Fruit fly (Drosophila melanogaster) whole organism, embryonic: ENCODE data around the gene CG2747.
A peak's percentile ranks its signal among the peaks of the same experiment; 100 is the strongest.

Source experiments
- Ada2b ChIP-seq: fragments of 200-800 bp; sonication (Bioruptor generic); IDR thresholded peaks from 2 replicates; pipeline ENCODE4 v1.3.6; 2022; ENCODE audit warnings: missing biosample characterization, missing genetic modification characterization
- Atf6 ChIP-seq: fragments of 200-800 bp; sonication (Bioruptor generic); IDR thresholded peaks from 2 replicates; pipeline ENCODE4 v1.3.6; 2022; ENCODE audit warnings: missing biosample characterization, missing genetic modification characterization
- C15 ChIP-seq: fragments of 200-800 bp; sonication (Bioruptor generic); IDR thresholded peaks from 3 replicates; pipeline ENCODE4 v1.3.6; 2022; ENCODE audit warnings: missing biosample characterization, missing genetic modification characterization
- CG10209 ChIP-seq: fragments of 200-800 bp; sonication (Bioruptor generic); optimal IDR thresholded peaks from 3 replicates; lab custom pipeline; 2017; ENCODE audit warnings: missing biosample characterization, mild to moderate bottlenecking, missing genetic modification characterization, missing genetic modification reagents
- CG11723 ChIP-seq: fragments of 200-800 bp; sonication (Bioruptor generic); optimal IDR thresholded peaks from 2 replicates; lab custom pipeline; 2017; ENCODE audit warnings: missing biosample characterization, mild to moderate bottlenecking, missing genetic modification characterization
- CG12155 ChIP-seq: fragments of 200-800 bp; sonication (Bioruptor generic); optimal IDR thresholded peaks from 3 replicates; lab custom pipeline; 2016; ENCODE audit warnings: missing biosample characterization, missing genetic modification characterization
- CG13296 ChIP-seq: fragments of 200-800 bp; sonication (Bioruptor generic); optimal IDR thresholded peaks from 3 replicates; lab custom pipeline; 2018; ENCODE audit warnings: missing biosample characterization, mild to moderate bottlenecking, missing genetic modification characterization
- CG13624 ChIP-seq: fragments of 200-800 bp; sonication (Bioruptor generic); optimal IDR thresholded peaks from 2 replicates; lab custom pipeline; 2016; ENCODE audit warnings: missing biosample characterization, missing genetic modification characterization
- CG14014 ChIP-seq: fragments of 200-800 bp; sonication (Bioruptor generic); IDR thresholded peaks from 2 replicates; pipeline ENCODE4 v1.3.6; 2022; ENCODE audit warnings: missing biosample characterization, missing genetic modification characterization
- CG14860 ChIP-seq: fragments of 200-800 bp; sonication (Bioruptor generic); IDR thresholded peaks from 3 replicates; pipeline ENCODE4 v1.3.6; 2022; ENCODE audit warnings: missing biosample characterization, missing genetic modification characterization; ENCODE audit not compliant: partially characterized antibody
- CG15011 ChIP-seq: fragments of 200-800 bp; sonication (Bioruptor generic); optimal IDR thresholded peaks from 3 replicates; lab custom pipeline; 2018; ENCODE audit warnings: missing biosample characterization, mild to moderate bottlenecking, missing genetic modification characterization
- CG16863 ChIP-seq: fragments of 200-800 bp; sonication (Bioruptor generic); optimal IDR thresholded peaks from 3 replicates; lab custom pipeline; 2016; ENCODE audit warnings: missing biosample characterization, missing genetic modification characterization
- CG17186 ChIP-seq: fragments of 200-800 bp; sonication (Bioruptor generic); optimal IDR thresholded peaks from 3 replicates; lab custom pipeline; 2017; ENCODE audit warnings: missing biosample characterization, missing genetic modification reagents, missing genetic modification characterization
- CG17612 ChIP-seq: fragments of 200-800 bp; sonication (Bioruptor generic); IDR thresholded peaks from 2 replicates; pipeline ENCODE4 v1.3.6; 2022; ENCODE audit warnings: missing biosample characterization, missing genetic modification characterization
- CG1832 ChIP-seq: fragments of 200-800 bp; sonication (Bioruptor generic); optimal IDR thresholded peaks from 2 replicates; lab custom pipeline; 2017; ENCODE audit warnings: missing biosample characterization, mild to moderate bottlenecking, missing genetic modification characterization, inconsistent platforms
- CG2712 ChIP-seq: fragments of 200-800 bp; optimal IDR thresholded peaks from 3 replicates; lab custom pipeline; 2019; ENCODE audit warnings: missing biosample characterization, mild to moderate bottlenecking, missing genetic modification characterization, moderate library complexity
- CG33213 ChIP-seq: fragments of 200-800 bp; sonication (Bioruptor generic); optimal IDR thresholded peaks from 3 replicates; lab custom pipeline; 2016; ENCODE audit warnings: missing biosample characterization, missing genetic modification characterization
- CG34376 ChIP-seq: fragments of 200-800 bp; sonication (Bioruptor generic); optimal IDR thresholded peaks from 2 replicates; lab custom pipeline; 2018; ENCODE audit warnings: missing biosample characterization, mild to moderate bottlenecking, missing genetic modification characterization
- CG6254 ChIP-seq: fragments of 200-800 bp; sonication (Bioruptor generic); optimal IDR thresholded peaks from 3 replicates; lab custom pipeline; 2017; ENCODE audit warnings: mild to moderate bottlenecking, missing biosample characterization, missing genetic modification reagents, missing genetic modification characterization
- CG7745 ChIP-seq: fragments of 200-800 bp; sonication (Bioruptor generic); optimal IDR thresholded peaks from 2 replicates; lab custom pipeline; 2018; ENCODE audit warnings: missing biosample characterization, mild to moderate bottlenecking, missing genetic modification characterization, moderate library complexity
- CG7987 ChIP-seq: fragments of 200-800 bp; sonication (Bioruptor generic); optimal IDR thresholded peaks from 2 replicates; lab custom pipeline; 2018; ENCODE audit warnings: missing biosample characterization, mild to moderate bottlenecking, missing genetic modification characterization, moderate library complexity
- Doc3 ChIP-seq: fragments of 200-800 bp; sonication (Bioruptor generic); IDR thresholded peaks from 3 replicates; pipeline ENCODE4 v1.3.6; 2022; ENCODE audit warnings: missing biosample characterization, missing genetic modification characterization; ENCODE audit not compliant: partially characterized antibody
- Hand ChIP-seq: fragments of 200-800 bp; sonication (Bioruptor generic); optimal IDR thresholded peaks from 2 replicates; lab custom pipeline; 2017; ENCODE audit warnings: mild to moderate bottlenecking, missing biosample characterization, missing genetic modification reagents, missing genetic modification characterization
- Hmr ChIP-seq: fragments of 200-800 bp; sonication (Bioruptor generic); optimal IDR thresholded peaks from 3 replicates; lab custom pipeline; 2017; ENCODE audit warnings: mild to moderate bottlenecking, missing biosample characterization, missing genetic modification reagents, missing genetic modification characterization
- Hr3 ChIP-seq: fragments of 200-800 bp; sonication (Bioruptor generic); optimal IDR thresholded peaks from 3 replicates; lab custom pipeline; 2016; ENCODE audit warnings: missing biosample characterization, missing genetic modification characterization
- Lhr ChIP-seq: fragments of 200-800 bp; sonication (Bioruptor generic); optimal IDR thresholded peaks from 3 replicates; lab custom pipeline; 2017; ENCODE audit warnings: mild to moderate bottlenecking, missing biosample characterization, missing genetic modification reagents, missing genetic modification characterization
- Myb ChIP-seq: fragments of 200-800 bp; sonication (Bioruptor generic); optimal IDR thresholded peaks from 2 replicates; lab custom pipeline; 2016; ENCODE audit warnings: missing biosample characterization, missing genetic modification characterization
- NC2β ChIP-seq: fragments of 200-800 bp; sonication (Bioruptor generic); optimal IDR thresholded peaks from 2 replicates; lab custom pipeline; 2016; ENCODE audit warnings: missing biosample characterization, missing genetic modification characterization
- NK7.1 ChIP-seq: fragments of 200-800 bp; sonication (Bioruptor generic); optimal IDR thresholded peaks from 3 replicates; lab custom pipeline; 2016; ENCODE audit warnings: missing biosample characterization, missing genetic modification characterization
- Neu2 ChIP-seq: fragments of 200-800 bp; sonication (Bioruptor generic); optimal IDR thresholded peaks from 3 replicates; lab custom pipeline; 2016; ENCODE audit warnings: missing biosample characterization, missing genetic modification characterization, borderline replicate concordance
- Oaz ChIP-seq: fragments of 200-800 bp; sonication (Bioruptor generic); IDR thresholded peaks from 2 replicates; pipeline ENCODE4 v1.3.6; 2022; ENCODE audit warnings: missing biosample characterization, missing genetic modification characterization
- Side ChIP-seq: fragments of 200-800 bp; sonication (Bioruptor generic); optimal IDR thresholded peaks from 2 replicates; lab custom pipeline; 2016; ENCODE audit warnings: missing biosample characterization, missing genetic modification characterization
- Sry-δ ChIP-seq: fragments of 200-800 bp; sonication (Bioruptor generic); optimal IDR thresholded peaks from 2 replicates; lab custom pipeline; 2016; ENCODE audit warnings: missing biosample characterization, missing genetic modification characterization
- Xrp1 ChIP-seq: fragments of 200-800 bp; sonication (Bioruptor generic); IDR thresholded peaks from 2 replicates; pipeline ENCODE4 v1.3.6; 2022; ENCODE audit warnings: missing biosample characterization, missing genetic modification characterization
- abd-A ChIP-seq: fragments of 200-800 bp; sonication (Bioruptor generic); optimal IDR thresholded peaks from 3 replicates; lab custom pipeline; 2019; ENCODE audit warnings: missing biosample characterization, mild to moderate bottlenecking, missing genetic modification characterization, moderate library complexity
- az2 ChIP-seq: fragments of 200-800 bp; sonication (Bioruptor generic); optimal IDR thresholded peaks from 3 replicates; lab custom pipeline; 2016; ENCODE audit warnings: missing biosample characterization, missing genetic modification characterization
- da ChIP-seq: fragments of 200-800 bp; sonication (Bioruptor generic); optimal IDR thresholded peaks from 2 replicates; lab custom pipeline; 2016; ENCODE audit warnings: missing biosample characterization, missing genetic modification characterization
- dysf ChIP-seq: fragments of 200-800 bp; sonication (Bioruptor generic); IDR thresholded peaks from 3 replicates; pipeline ENCODE4 v1.3.6; 2022; ENCODE audit warnings: missing biosample characterization, missing genetic modification characterization
- ewg ChIP-seq: fragments of 200-800 bp; sonication (Bioruptor generic); optimal IDR thresholded peaks from 3 replicates; lab custom pipeline; 2017; ENCODE audit warnings: mild to moderate bottlenecking, missing biosample characterization, missing genetic modification reagents, missing genetic modification characterization
- exex ChIP-seq: fragments of 200-800 bp; sonication (Bioruptor generic); optimal IDR thresholded peaks from 4 replicates; lab custom pipeline; 2018; ENCODE audit warnings: missing biosample characterization, mild to moderate bottlenecking, missing genetic modification characterization, moderate library complexity
- fru ChIP-seq: fragments of >200 bp; optimal IDR thresholded peaks from 2 replicates; lab custom pipeline; 2017
- gcm2 ChIP-seq: fragments of 200-800 bp; sonication (Bioruptor generic); optimal IDR thresholded peaks from 2 replicates; lab custom pipeline; 2016; ENCODE audit warnings: missing biosample characterization, missing genetic modification characterization
- gsb-n ChIP-seq: fragments of 200-800 bp; sonication (Bioruptor generic); optimal IDR thresholded peaks from 3 replicates; lab custom pipeline; 2018; ENCODE audit warnings: missing biosample characterization, mild to moderate bottlenecking, missing genetic modification characterization
- jing ChIP-seq: fragments of 200-800 bp; sonication (Bioruptor generic); optimal IDR thresholded peaks from 2 replicates; lab custom pipeline; 2018; ENCODE audit warnings: missing biosample characterization, mild to moderate bottlenecking, missing genetic modification characterization
- lilli ChIP-seq: fragments of 200-800 bp; sonication (Bioruptor generic); optimal IDR thresholded peaks from 3 replicates; lab custom pipeline; 2016; ENCODE audit warnings: missing biosample characterization, missing genetic modification characterization
- mam ChIP-seq: fragments of 200-800 bp; sonication (Bioruptor generic); optimal IDR thresholded peaks from 3 replicates; lab custom pipeline; 2016; ENCODE audit warnings: missing biosample characterization, missing genetic modification characterization
- sim ChIP-seq: fragments of 200-800 bp; sonication (Bioruptor generic); IDR thresholded peaks from 2 replicates; pipeline ENCODE4 v1.3.6; 2022; ENCODE audit warnings: missing biosample characterization, missing genetic modification characterization
- sna ChIP-seq: fragments of 200-800 bp; sonication (Bioruptor generic); IDR thresholded peaks from 2 replicates; pipeline ENCODE4 v1.3.6; 2022; ENCODE audit warnings: missing biosample characterization, missing genetic modification characterization; ENCODE audit not compliant: partially characterized antibody
- stwl ChIP-seq: fragments of 200-800 bp; sonication (Bioruptor generic); optimal IDR thresholded peaks from 3 replicates; lab custom pipeline; 2018; ENCODE audit warnings: missing biosample characterization, mild to moderate bottlenecking, missing genetic modification characterization, moderate library complexity
- twi ChIP-seq: fragments of 200-800 bp; optimal IDR thresholded peaks from 2 replicates; lab custom pipeline; 2019; ENCODE audit warnings: missing biosample characterization, mild to moderate bottlenecking, missing genetic modification characterization, moderate library complexity
- zen2 ChIP-seq: fragments of 200-800 bp; sonication (Bioruptor generic); IDR thresholded peaks from 3 replicates; pipeline ENCODE4 v1.3.6; 2022; ENCODE audit warnings: missing biosample characterization, missing genetic modification characterization; ENCODE audit not compliant: partially characterized antibody

The CG2747 gene

dm6 chr3R:8027203-8027688, 3.3 kb downstream of the CG2747 start (continued):
- TF ChIP-seq CG7987 (GFP tag; lab: Kevin White, UChicago) (peak; percentile 44), Hand (peak; percentile 91), CG13624 (GFP tag; lab: Kevin White, UChicago) (no peak), Myb (GFP tag; lab: Kevin White, UChicago) (peak; percentile 8), CG16863 (GFP tag; lab: Kevin White, UChicago) (peak; percentile 37), CG10209 (GFP tag; lab: Kevin White, UChicago) (peak; percentile 92), abd-A (no peak), CG17612 (GFP tag; lab: Robert Waterston, UW) (no peak), Neu2 (GFP tag; lab: Kevin White, UChicago) (no peak), NK7.1 (GFP tag; lab: Kevin White, UChicago) (peak; percentile 27), Side (GFP tag; lab: Kevin White, UChicago) (no peak), az2 (GFP tag; lab: Kevin White, UChicago) (peak; percentile 87), Xrp1 (GFP tag; lab: Robert Waterston, UW) (peak; percentile 72), NC2β (no peak), sna (GFP tag; lab: Robert Waterston, UW) (no peak), Hr3 (GFP tag; lab: Kevin White, UChicago) (peak; percentile 91), stwl (tag; lab: Kevin White, UChicago) (no peak), CG34376 (GFP tag; lab: Kevin White, UChicago) (no peak), CG33213 (no peak), Atf6 (GFP tag; lab: Robert Waterston, UW) (no peak; the same call in 1 of the 2 replicates), Ada2b (GFP tag; lab: Robert Waterston, UW) (peak; percentile 28; the same call in 1 of the 2 replicates), fru (lab: Kevin White, UChicago) (no peak), CG2712 (tag; lab: Kevin White, UChicago) (peak; percentile 90), sim (GFP tag; lab: Robert Waterston, UW) (peak; percentile 26; the same call in 1 of the 2 replicates), CG7745 (tag; lab: Kevin White, UChicago) (no peak), CG1832 (GFP tag; lab: Kevin White, UChicago) (no peak), twi (no peak), CG14860 (GFP tag; lab: Robert Waterston, UW) (no peak), dysf (peak; percentile 85), CG15011 (GFP tag; lab: Kevin White, UChicago) (no peak), jing (GFP tag; lab: Kevin White, UChicago) (peak; percentile 5), CG17186 (GFP tag; lab: Kevin White, UChicago) (no peak), Doc3 (GFP tag; lab: Robert Waterston, UW) (no peak), gcm2 (GFP tag; lab: Kevin White, UChicago) (no peak), CG12155 (peak; percentile 76), CG14014 (peak; percentile 79), zen2 (GFP tag; lab: Robert Waterston, UW) (no peak), Lhr (peak; percentile 13), CG6254 (GFP tag; lab: Kevin White, UChicago) (peak; percentile 76), ewg (GFP tag; lab: Kevin White, UChicago) (peak; percentile 69), Oaz (GFP tag; lab: Robert Waterston, UW) (no peak), C15 (no peak), mam (GFP tag; lab: Kevin White, UChicago) (peak; percentile 27), gsb-n (tag; lab: Kevin White, UChicago) (no peak), Hmr (GFP tag; lab: Kevin White, UChicago) (peak; percentile 95), CG11723 (peak; percentile 77), lilli (GFP tag; lab: Kevin White, UChicago) (peak; percentile 68), CG13296 (GFP tag; lab: Kevin White, UChicago) (peak; percentile 90), exex (tag; lab: Kevin White, UChicago) (peak; percentile 40), da (GFP tag; lab: Kevin White, UChicago) (peak; percentile 4), Sry-δ (GFP tag; lab: Kevin White, UChicago) (no peak)
